Fruit fly (Drosophila melanogaster): Measurements from ENCODE around the gene spas.
A peak's percentile ranks its signal among the peaks of the same experiment; 100 is the strongest.

spas gene

dm6 chr3R:24027222-24027621 lies 10.8 kb upstream of the spas start:
- TF ChIP-seq svp (GFP tag) (no peak), CG4318 (GFP tag; optimal IDR thresholded peaks at IDR 0.05) (no peak), Eip93F (GFP tag; optimal IDR thresholded peaks at IDR 0.05) (no peak), vri (GFP tag; optimal IDR thresholded peaks at IDR 0.05) (peak; percentile 42), CG1621 (tag; optimal IDR thresholded peaks at IDR 0.05) (no peak), CG10669 (GFP tag; optimal IDR thresholded peaks at IDR 0.05) (no peak), Sox102F (GFP tag; optimal IDR thresholded peaks at IDR 0.05) (no peak), Eip78C (GFP tag) (no peak), net (GFP tag; optimal IDR thresholded peaks at IDR 0.05) (no peak)

dm6 chr3R:24031019-24031824 lies 6.8 kb upstream of the spas start:
- TF ChIP-seq CG8319 (GFP tag; optimal IDR thresholded peaks at IDR 0.05) (no peak), CG6854 (GFP tag; optimal IDR thresholded peaks at IDR 0.05) (peak; percentile 64), CG16779 (tag; optimal IDR thresholded peaks at IDR 0.05) (peak; percentile 65), Smox (GFP tag; optimal IDR thresholded peaks at IDR 0.05) (peak; percentile 3), CG32006 (GFP tag; optimal IDR thresholded peaks at IDR 0.05) (peak; percentile 34), Eip75B (GFP tag; optimal IDR thresholded peaks at IDR 0.05) (peak; percentile 53), acj6 (GFP tag; optimal IDR thresholded peaks at IDR 0.05) (peak; percentile 3), OdsH (GFP tag; optimal IDR thresholded peaks at IDR 0.05) (no peak), esn (GFP tag; optimal IDR thresholded peaks at IDR 0.05) (peak; percentile 29), fd59A (GFP tag; optimal IDR thresholded peaks at IDR 0.05) (no peak), Eip78C (GFP tag) (peak; percentile 86), lz (GFP tag; optimal IDR thresholded peaks at IDR 0.05) (no peak), Eip93F (GFP tag; optimal IDR thresholded peaks at IDR 0.05) (no peak), CG31627 (GFP tag; optimal IDR thresholded peaks at IDR 0.05) (peak; percentile 16), CG6808 (GFP tag; optimal IDR thresholded peaks at IDR 0.05) (peak; percentile 32), CG1621 (tag; optimal IDR thresholded peaks at IDR 0.05) (peak; percentile 13), svp (GFP tag) (peak; percentile 94), CG6163 (GFP tag; IDR thresholded peaks at IDR 0.05) (no peak; the same call in 2 of the 3 replicates), CG6276 (GFP tag; optimal IDR thresholded peaks at IDR 0.05) (peak; percentile 54), salr (GFP tag; optimal IDR thresholded peaks at IDR 0.05) (no peak), vri (GFP tag; optimal IDR thresholded peaks at IDR 0.05) (peak; percentile 56), Sox14 (GFP tag; optimal IDR thresholded peaks at IDR 0.05) (peak; percentile 50), CG11902 (GFP tag; optimal IDR thresholded peaks at IDR 0.05) (peak; percentile 11), Lpt (GFP tag; optimal IDR thresholded peaks at IDR 0.05) (no peak), CG34406 (GFP tag; optimal IDR thresholded peaks at IDR 0.05) (peak; percentile 12), dac (GFP tag; optimal IDR thresholded peaks at IDR 0.05) (no peak), fkh (GFP tag; optimal IDR thresholded peaks at IDR 0.05) (no peak), dsx (GFP tag; optimal IDR thresholded peaks at IDR 0.05; ENCODE audit: poor library complexity, severe bottlenecking) (peak; percentile 83), CG8632 (GFP tag; optimal IDR thresholded peaks at IDR 0.05) (no peak), CG6792 (GFP tag; optimal IDR thresholded peaks at IDR 0.05) (peak; percentile 29), CG11294 (GFP tag; IDR thresholded peaks at IDR 0.05) (no peak; the same call in 1 of the 2 replicates), ss (GFP tag; optimal IDR thresholded peaks at IDR 0.05) (peak; percentile 55 to 58), Sox15 (GFP tag; optimal IDR thresholded peaks at IDR 0.05) (no peak), topi (GFP tag; optimal IDR thresholded peaks at IDR 0.05) (peak; percentile 23), CG8119 (GFP tag; IDR thresholded peaks at IDR 0.05) (peak; percentile 48), fd85E (GFP tag; optimal IDR thresholded peaks at IDR 0.05) (peak; percentile 36), CG10631 (GFP tag; optimal IDR thresholded peaks at IDR 0.05) (no peak), Hr39 (GFP tag; optimal IDR thresholded peaks at IDR 0.05) (peak; percentile 13), Hr4 (GFP tag; optimal IDR thresholded peaks at IDR 0.05) (no peak), achi (GFP tag; optimal IDR thresholded peaks at IDR 0.05) (peak; percentile 25), pdm3 (GFP tag; optimal IDR thresholded peaks at IDR 0.05) (no peak), Hr38 (GFP tag; optimal IDR thresholded peaks at IDR 0.05) (no peak), CG7368 (GFP tag; optimal IDR thresholded peaks at IDR 0.05) (no peak), cyc (GFP tag; optimal IDR thresholded peaks at IDR 0.05) (no peak), eg (GFP tag; IDR thresholded peaks at IDR 0.05) (peak; percentile 67; the same call in 2 of the 3 replicates)
